Fruit fly (Drosophila melanogaster): ENCODE measurements around the gene Ocho.

Gene Ocho

dm6 chr3L:14982675-14983084 lies 8.0 kb downstream of the Ocho start, which contains the start of gene CG5114 (continued):
- TF ChIP-seq hth (optimal IDR thresholded peaks at IDR 0.05) (no peak), chif (GFP tag; optimal IDR thresholded peaks at IDR 0.05) (peak; percentile 25 to 51), chinmo (GFP tag; IDR thresholded peaks at IDR 0.05; ENCODE audit: partially characterized antibody) (0 out of 4 replicates have a peak, but pooled peaks have one; percentile 85), CG17328 (GFP tag; IDR thresholded peaks at IDR 0.05) (0 out of 2 replicates have a peak, but pooled peaks have one; percentile 24), Eip74EF (GFP tag; optimal IDR thresholded peaks at IDR 0.05) (no peak), CG34422 (GFP tag; IDR thresholded peaks at IDR 0.05) (peak; percentile 60; the same call in 2 of the 3 replicates), CG17829 (tag; optimal IDR thresholded peaks at IDR 0.05) (peak; percentile 65), Kr (GFP tag; optimal IDR thresholded peaks at IDR 0.05) (no peak), insv (GFP tag; optimal IDR thresholded peaks at IDR 0.05) (peak in 1 of 2 experiments; percentile 23), Hand (GFP tag; optimal IDR thresholded peaks at IDR 0.05) (no peak), CG31441 (GFP tag; IDR thresholded peaks at IDR 0.05) (no peak), ase (GFP tag; IDR thresholded peaks at IDR 0.05) (no peak; the same call in 2 of the 3 replicates), sug (tag; optimal IDR thresholded peaks at IDR 0.05) (peak; percentile 54), CG17186 (GFP tag; optimal IDR thresholded peaks at IDR 0.05) (peak; percentile 64), lab (GFP tag; optimal IDR thresholded peaks at IDR 0.05) (peak; percentile 65), CG9817 (tag; optimal IDR thresholded peaks at IDR 0.05) (peak; percentile 22), repo (GFP tag; optimal IDR thresholded peaks at IDR 0.05) (peak; percentile 45), CG11723 (GFP tag; optimal IDR thresholded peaks at IDR 0.05) (no peak), CG34376 (GFP tag; optimal IDR thresholded peaks at IDR 0.05) (peak; percentile 19), CG10147 (GFP tag; optimal IDR thresholded peaks at IDR 0.05) (peak; percentile 22), NC2α (GFP tag; optimal IDR thresholded peaks at IDR 0.05) (peak; percentile 9), cato (GFP tag; optimal IDR thresholded peaks at IDR 0.05; ENCODE audit: borderline replicate concordance) (no peak), sr (GFP tag; IDR thresholded peaks at IDR 0.05) (no peak), Max (GFP tag; optimal IDR thresholded peaks at IDR 0.05) (peak; percentile 96), GATAe (GFP tag; conservative IDR thresholded peaks at IDR 0.05) (no peak), CG6175 (GFP tag; IDR thresholded peaks at IDR 0.05) (no peak), lola (GFP tag; optimal IDR thresholded peaks at IDR 0.05) (no peak), dati (GFP tag; IDR thresholded peaks at IDR 0.05) (no peak), tll (GFP tag; optimal IDR thresholded peaks at IDR 0.05) (no peak), Xrp1 (GFP tag; IDR thresholded peaks at IDR 0.05) (peak; percentile 57; the same call in 1 of the 2 replicates), gsb-n (tag; optimal IDR thresholded peaks at IDR 0.05) (peak; percentile 39), Adf1 (GFP tag; IDR thresholded peaks at IDR 0.05) (no peak), mam (GFP tag; optimal IDR thresholded peaks at IDR 0.05) (peak; percentile 55), Deaf1 (tag; optimal IDR thresholded peaks at IDR 0.05) (no peak), peb (GFP tag; IDR thresholded peaks at IDR 0.05) (0 out of 2 replicates have a peak, but pooled peaks have one; percentile 27), Meics (GFP tag; optimal IDR thresholded peaks at IDR 0.05) (no peak), CG15011 (GFP tag; optimal IDR thresholded peaks at IDR 0.05) (no peak), Sry-β (GFP tag; optimal IDR thresholded peaks at IDR 0.05) (no peak), knrl (GFP tag; IDR thresholded peaks at IDR 0.05; ENCODE audit: partially characterized antibody) (peak; percentile 87), HLH54F (GFP tag; optimal IDR thresholded peaks at IDR 0.05) (peak; percentile 36), CG4854 (GFP tag; optimal IDR thresholded peaks at IDR 0.05) (peak; percentile 24), CG2202 (tag; optimal IDR thresholded peaks at IDR 0.05) (no peak), wek (GFP tag; optimal IDR thresholded peaks at IDR 0.05) (no peak), CG17385 (GFP tag; optimal IDR thresholded peaks at IDR 0.05) (no peak), lmd (GFP tag; IDR thresholded peaks at IDR 0.05) (peak; percentile 22; the same call in 1 of the 2 replicates), croc (GFP tag; conservative IDR thresholded peaks at IDR 0.05) (no peak), CG13894 (tag; optimal IDR thresholded peaks at IDR 0.05) (peak; percentile 65), CG32532 (GFP tag; IDR thresholded peaks at IDR 0.05) (peak; percentile 6), bab2 (GFP tag; optimal IDR thresholded peaks at IDR 0.05) (peak; percentile 15), CG11696 (GFP tag; IDR thresholded peaks at IDR 0.05) (no peak)
